Fruit fly (Drosophila melanogaster): Measurements from ENCODE around the gene ND-13B.
A peak's percentile ranks its signal among the peaks of the same experiment; 100 is the strongest.

Gene ND-13B

dm6 chr3L:10738347-10739108 lies 44.6 kb upstream of the ND-13B start (continued):
- TF ChIP-seq CG7372 (GFP tag; IDR thresholded peaks at IDR 0.05) (peak; percentile 86), CG1603 (tag; optimal IDR thresholded peaks at IDR 0.05) (peak; percentile 1), wek (GFP tag; optimal IDR thresholded peaks at IDR 0.05) (no peak), Nf-YB (GFP tag; optimal IDR thresholded peaks at IDR 0.05) (peak; percentile 66), CG13123 (GFP tag; optimal IDR thresholded peaks at IDR 0.05) (peak; percentile 29), CG4328 (GFP tag; optimal IDR thresholded peaks at IDR 0.05) (peak; percentile 75), CG31224 (GFP tag; IDR thresholded peaks at IDR 0.05) (peak; percentile 52), Adf1 (GFP tag; IDR thresholded peaks at IDR 0.05) (peak; percentile 87), CG15011 (GFP tag; optimal IDR thresholded peaks at IDR 0.05) (no peak), ERR (GFP tag; optimal IDR thresholded peaks at IDR 0.05) (no peak), Antp (GFP tag; optimal IDR thresholded peaks at IDR 0.05) (no peak), CG17328 (GFP tag; IDR thresholded peaks at IDR 0.05) (peak; percentile 66; the same call in 1 of the 2 replicates), sens (GFP tag) (peak; percentile 83), chinmo (GFP tag; IDR thresholded peaks at IDR 0.05; ENCODE audit: partially characterized antibody) (peak; percentile 98), CG8388 (GFP tag; optimal IDR thresholded peaks at IDR 0.05) (peak; percentile 80), CG8944 (GFP tag; optimal IDR thresholded peaks at IDR 0.05) (no peak), CG17912 (GFP tag; optimal IDR thresholded peaks at IDR 0.05) (no peak), Dip2 (GFP tag; IDR thresholded peaks at IDR 0.05) (no peak), Mad (GFP tag; optimal IDR thresholded peaks at IDR 0.05) (no peak), cas (GFP tag; IDR thresholded peaks at IDR 0.05) (peak; percentile 18; the same call in 1 of the 2 replicates), CG3838 (GFP tag; optimal IDR thresholded peaks at IDR 0.05) (no peak), fd102C (GFP tag; optimal IDR thresholded peaks at IDR 0.05) (no peak), CG15269 (tag; optimal IDR thresholded peaks at IDR 0.05) (peak; percentile 86), HLHmδ (GFP tag; optimal IDR thresholded peaks at IDR 0.05) (peak; percentile 29), gcm2 (GFP tag; optimal IDR thresholded peaks at IDR 0.05) (no peak), CG12104 (GFP tag; optimal IDR thresholded peaks at IDR 0.05) (peak; percentile 74), MESR4 (GFP tag; optimal IDR thresholded peaks at IDR 0.05) (no peak), sens-2 (GFP tag; IDR thresholded peaks at IDR 0.05) (peak; percentile 19; the same call in 1 of the 2 replicates), slou (GFP tag; optimal IDR thresholded peaks at IDR 0.05) (peak; percentile 28), dan (GFP tag; IDR thresholded peaks at IDR 0.05) (no peak), ap (GFP tag; IDR thresholded peaks at IDR 0.05) (peak; percentile 86), Ravus (GFP tag; IDR thresholded peaks at IDR 0.05) (peak; percentile 40; the same call in 1 of the 2 replicates), lmd (GFP tag; IDR thresholded peaks at IDR 0.05) (peak; percentile 86), HmgZ (tag; optimal IDR thresholded peaks at IDR 0.05) (no peak), CG31388 (GFP tag; optimal IDR thresholded peaks at IDR 0.05) (no peak), D19A (tag; optimal IDR thresholded peaks at IDR 0.05) (peak; percentile 87), CG12391 (tag; optimal IDR thresholded peaks at IDR 0.05) (peak; percentile 87), Atf6 (GFP tag; IDR thresholded peaks at IDR 0.05) (no peak; the same call in 1 of the 2 replicates), CG16813 (GFP tag; IDR thresholded peaks at IDR 0.05; ENCODE audit: partially characterized antibody) (no peak), Dref (GFP tag; IDR thresholded peaks at IDR 0.05) (no peak), al (GFP tag; IDR thresholded peaks at IDR 0.05) (peak; percentile 79), CG11696 (GFP tag; IDR thresholded peaks at IDR 0.05) (0 out of 2 replicates have a peak, but pooled peaks have one; percentile 47), gsb-n (tag; optimal IDR thresholded peaks at IDR 0.05) (peak; percentile 77), CG7963 (GFP tag; IDR thresholded peaks at IDR 0.05; ENCODE audit: partially characterized antibody) (no peak), CG10147 (GFP tag; optimal IDR thresholded peaks at IDR 0.05) (peak; percentile 91), H2.0 (GFP tag; IDR thresholded peaks at IDR 0.05) (peak; percentile 39), ham (GFP tag; IDR thresholded peaks at IDR 0.05) (0 out of 2 replicates have a peak, but pooled peaks have one; percentile 40), jumu (GFP tag; optimal IDR thresholded peaks at IDR 0.05) (no peak), CG10366 (GFP tag; IDR thresholded peaks at IDR 0.05) (peak; percentile 58), MBD-R2 (GFP tag; IDR thresholded peaks at IDR 0.05) (peak; percentile 63)
